Worm (Caenorhabditis elegans) whole organism, L3 larva: ENCODE data around the gene txt-18.

Experiments used
- nhr-11 ChIP-seq: fragments of 150-350 bp; optimal IDR thresholded peaks from 2 replicates; lab custom pipeline; 2014; ENCODE audit warnings: missing biosample characterization, missing genetic modification characterization
- snpc-4 ChIP-seq: fragments of 150-350 bp; optimal IDR thresholded peaks from 2 replicates; lab custom pipeline; 2014; ENCODE audit warnings: missing biosample characterization, missing genetic modification characterization

- TF ChIP-seq nhr-11 (tag; lab: Kevin White, UChicago) (no peak), snpc-4 (no peak)
Measured at ce11 chrII:6386467-6386866, 42.6 kb downstream of the txt-18 start, which contains the start of gene F58F12.4.
